Fruit fly (Drosophila melanogaster) whole organism, prepupa: ENCODE measurements around the gene CG8292.

Experiments
- Blimp-1 ChIP-seq: fragments of 200-800 bp; sonication (Bioruptor generic); optimal IDR thresholded peaks from 3 replicates; lab custom pipeline; 2017; ENCODE audit warnings: missing biosample characterization, missing genetic modification characterization, mild to moderate bottlenecking, moderate library complexity, missing genetic modification reagents
- CG15336 ChIP-seq: fragments of 200-800 bp; sonication (Bioruptor generic); IDR thresholded peaks from 2 replicates; pipeline ENCODE4 v1.3.6; 2022; ENCODE audit warnings: missing biosample characterization, missing genetic modification characterization
- CG1621 ChIP-seq: fragments of 200-800 bp; sonication (Bioruptor generic); optimal IDR thresholded peaks from 3 replicates; lab custom pipeline; 2018; ENCODE audit warnings: missing biosample characterization, mild to moderate bottlenecking, missing genetic modification characterization
- CG31627 ChIP-seq: fragments of 200-800 bp; sonication (Bioruptor generic); optimal IDR thresholded peaks from 3 replicates; lab custom pipeline; 2016; ENCODE audit warnings: missing biosample characterization, missing genetic modification characterization
- CG32006 ChIP-seq: fragments of 200-800 bp; sonication (Bioruptor generic); optimal IDR thresholded peaks from 3 replicates; lab custom pipeline; 2017; ENCODE audit warnings: missing biosample characterization, mild to moderate bottlenecking, missing genetic modification characterization
- CG6163 ChIP-seq: fragments of 200-800 bp; sonication (Bioruptor generic); IDR thresholded peaks from 3 replicates; pipeline ENCODE4 v1.3.6; 2022; ENCODE audit warnings: missing biosample characterization, missing genetic modification characterization
- CG6808 ChIP-seq: fragments of 200-800 bp; sonication (Bioruptor generic); optimal IDR thresholded peaks from 3 replicates; lab custom pipeline; 2017; ENCODE audit warnings: missing biosample characterization, missing genetic modification characterization, mild to moderate bottlenecking, moderate library complexity, missing genetic modification reagents
- CG6854 ChIP-seq: fragments of 200-800 bp; sonication (Bioruptor generic); optimal IDR thresholded peaks from 2 replicates; lab custom pipeline; 2017; ENCODE audit warnings: missing biosample characterization, mild to moderate bottlenecking, missing genetic modification characterization
- CG8119 ChIP-seq: fragments of 200-800 bp; sonication (Bioruptor generic); IDR thresholded peaks from 3 replicates; pipeline ENCODE4 v1.3.6; 2022; ENCODE audit warnings: missing biosample characterization, missing genetic modification characterization
- CG8319 ChIP-seq: fragments of 200-800 bp; sonication (Bioruptor generic); optimal IDR thresholded peaks from 3 replicates; lab custom pipeline; 2016; ENCODE audit warnings: missing biosample characterization, missing genetic modification characterization
- CG8632 ChIP-seq: fragments of 200-800 bp; sonication (Bioruptor generic); optimal IDR thresholded peaks from 3 replicates; lab custom pipeline; 2016; ENCODE audit warnings: missing biosample characterization, missing genetic modification characterization
- CG9139 ChIP-seq: fragments of 200-800 bp; sonication (Bioruptor generic); optimal IDR thresholded peaks from 3 replicates; lab custom pipeline; 2017; ENCODE audit warnings: missing biosample characterization, mild to moderate bottlenecking, missing genetic modification characterization
- Eip75B ChIP-seq: fragments of 200-800 bp; sonication (Bioruptor generic); optimal IDR thresholded peaks from 3 replicates; lab custom pipeline; 2016; ENCODE audit warnings: missing biosample characterization, missing genetic modification characterization
- Eip78C ChIP-seq: fragments of 200-800 bp; sonication (Bioruptor generic); peaks from one replicate; lab custom pipeline; 2016; ENCODE audit warnings: missing biosample characterization, missing genetic modification characterization
- Ets21C ChIP-seq: fragments of 200-800 bp; sonication (Bioruptor generic); optimal IDR thresholded peaks from 3 replicates; lab custom pipeline; 2016; ENCODE audit warnings: missing biosample characterization, missing genetic modification characterization
- Ets96B ChIP-seq: fragments of 200-800 bp; optimal IDR thresholded peaks from 2 replicates; lab custom pipeline; 2019; ENCODE audit warnings: missing biosample characterization, mild to moderate bottlenecking, missing genetic modification characterization, moderate library complexity
- Gug ChIP-seq: fragments of 200-800 bp; sonication (Bioruptor generic); IDR thresholded peaks from 2 replicates; pipeline ENCODE4 v1.3.6; 2022; ENCODE audit warnings: missing biosample characterization, missing genetic modification characterization
- Hr38 ChIP-seq: sonication (Bioruptor generic); optimal IDR thresholded peaks from 2 replicates; lab custom pipeline; 2016; ENCODE audit warnings: missing biosample characterization, missing genetic modification characterization
- Hr4 ChIP-seq: fragments of 200-800 bp; sonication (Bioruptor generic); optimal IDR thresholded peaks from 3 replicates; lab custom pipeline; 2016; ENCODE audit warnings: missing biosample characterization, missing genetic modification characterization
- Met ChIP-seq: fragments of 200-800 bp; sonication (Bioruptor generic); optimal IDR thresholded peaks from 3 replicates; lab custom pipeline; 2016; ENCODE audit warnings: missing biosample characterization, missing genetic modification characterization
- Sox14 ChIP-seq: fragments of 200-800 bp; sonication (Bioruptor generic); optimal IDR thresholded peaks from 3 replicates; lab custom pipeline; 2016; ENCODE audit warnings: missing biosample characterization, missing genetic modification characterization
- Sox15 ChIP-seq: fragments of 200-800 bp; sonication (Bioruptor generic); optimal IDR thresholded peaks from 3 replicates; lab custom pipeline; 2016; ENCODE audit warnings: missing biosample characterization, missing genetic modification characterization
- achi ChIP-seq: fragments of 200-800 bp; sonication (Bioruptor generic); optimal IDR thresholded peaks from 3 replicates; lab custom pipeline; 2016; ENCODE audit warnings: missing biosample characterization, missing genetic modification characterization
- acj6 ChIP-seq: fragments of 200-800 bp; sonication (Bioruptor generic); optimal IDR thresholded peaks from 3 replicates; lab custom pipeline; 2016; ENCODE audit warnings: missing biosample characterization, missing genetic modification characterization
- eg ChIP-seq: fragments of 200-800 bp; sonication (Bioruptor generic); IDR thresholded peaks from 3 replicates; pipeline ENCODE4 v1.3.6; 2022; ENCODE audit warnings: missing biosample characterization, missing genetic modification characterization
- fkh ChIP-seq: fragments of 200-800 bp; sonication (Bioruptor generic); optimal IDR thresholded peaks from 3 replicates; lab custom pipeline; 2017; ENCODE audit warnings: missing biosample characterization, mild to moderate bottlenecking, missing genetic modification characterization, moderate library complexity
- lz ChIP-seq: fragments of 200-800 bp; sonication (Bioruptor generic); optimal IDR thresholded peaks from 3 replicates; lab custom pipeline; 2016; ENCODE audit warnings: missing biosample characterization, missing genetic modification characterization
- net ChIP-seq: fragments of 200-800 bp; sonication (Bioruptor generic); optimal IDR thresholded peaks from 3 replicates; lab custom pipeline; 2016; ENCODE audit warnings: missing biosample characterization, missing genetic modification characterization
- pdm3 ChIP-seq: fragments of 200-800 bp; sonication (Bioruptor generic); optimal IDR thresholded peaks from 3 replicates; lab custom pipeline; 2016; ENCODE audit warnings: missing biosample characterization, missing genetic modification characterization
- salr ChIP-seq, 2 experiments: fragments of 200-800 bp; sonication (Bioruptor generic); optimal IDR thresholded peaks; 3 replicates each; lab custom pipeline; 2016 to 2018; ENCODE audit warnings: missing biosample characterization in 2 of 2, missing genetic modification characterization in 2 of 2, mild to moderate bottlenecking in 1 of 2
- ss ChIP-seq, 2 experiments: fragments of 200-800 bp; sonication (Bioruptor generic); optimal IDR thresholded peaks; 2 replicates in 1 of 2; 3 replicates in 1 of 2; lab custom pipeline; 2017 to 2018; ENCODE audit warnings: mild to moderate bottlenecking in 2 of 2, missing biosample characterization in 2 of 2, missing genetic modification characterization in 2 of 2, moderate library complexity in 1 of 2
- svp ChIP-seq: fragments of 200-800 bp; sonication (Bioruptor generic); peaks from one replicate; lab custom pipeline; 2016; ENCODE audit warnings: missing biosample characterization, missing genetic modification characterization
- topi ChIP-seq: fragments of 200-800 bp; sonication (Bioruptor generic); optimal IDR thresholded peaks from 3 replicates; lab custom pipeline; 2016; ENCODE audit warnings: missing biosample characterization, missing genetic modification characterization
- vri ChIP-seq: fragments of 200-800 bp; sonication (Bioruptor generic); optimal IDR thresholded peaks from 3 replicates; lab custom pipeline; 2016; ENCODE audit warnings: missing biosample characterization, mild to moderate bottlenecking, missing genetic modification characterization

CG8292 gene

DNA sequence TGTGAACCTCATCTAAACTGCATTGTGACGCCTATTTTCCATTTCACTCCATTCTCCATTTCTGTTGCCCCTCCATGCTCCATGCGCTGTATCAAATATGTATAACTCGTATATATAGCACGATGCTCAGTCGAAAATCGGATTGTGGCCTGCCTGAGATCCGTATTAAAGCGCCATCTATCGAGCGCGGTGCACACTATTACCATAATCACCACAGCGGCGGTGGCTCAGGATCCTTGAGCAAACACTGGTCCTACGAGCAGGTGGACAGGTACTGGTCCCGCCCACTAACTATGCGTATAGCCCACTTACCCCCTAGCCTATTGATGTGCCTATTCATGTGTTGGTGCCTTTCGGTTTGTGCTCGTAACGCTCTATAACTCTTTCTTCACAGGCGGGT, 32.8 kb downstream of the CG8292 start:
- TF ChIP-seq salr (GFP tag; optimal IDR thresholded peaks at IDR 0.05; lab: Kevin White, UChicago) (no peak), svp (GFP tag; lab: Kevin White, UChicago) (no peak), CG32006 (GFP tag; lab: Kevin White, UChicago) (no peak), Ets96B (no peak), Ets21C (no peak), CG6808 (GFP tag; lab: Kevin White, UChicago) (no peak)

DNA sequence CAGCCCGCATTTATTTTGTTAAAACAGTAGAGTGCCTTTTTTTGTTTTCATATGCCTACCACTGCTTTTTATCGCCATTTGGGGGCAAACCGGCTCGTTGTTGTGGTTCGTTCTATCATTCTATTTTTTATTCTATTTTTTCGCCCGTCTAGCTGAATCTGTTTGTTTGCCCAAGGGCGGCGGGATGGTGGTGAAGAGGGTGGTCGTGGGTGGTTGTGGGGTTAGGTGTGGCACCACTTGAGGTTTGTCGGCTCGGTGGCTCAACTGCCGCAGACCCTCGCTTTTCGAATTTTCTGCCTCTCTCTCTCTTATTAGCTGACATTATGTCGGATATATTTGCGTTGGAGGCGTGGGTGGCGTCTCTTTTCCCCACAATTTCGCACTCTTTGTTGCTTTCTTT, 46.3 kb downstream of the CG8292 start:
- TF ChIP-seq CG6163, result 0 out of 3 replicates have a peak, but pooled peaks have one; percentile 44
- peak; percentile 24 for TF ChIP-seq Sox14 (GFP tag; lab: Kevin White, UChicago)
- no peak for TF ChIP-seq Eip78C (GFP tag; lab: Kevin White, UChicago)
- TF ChIP-seq CG15336, result peak; percentile 23; the same call in 1 of the 2 replicates

DNA sequence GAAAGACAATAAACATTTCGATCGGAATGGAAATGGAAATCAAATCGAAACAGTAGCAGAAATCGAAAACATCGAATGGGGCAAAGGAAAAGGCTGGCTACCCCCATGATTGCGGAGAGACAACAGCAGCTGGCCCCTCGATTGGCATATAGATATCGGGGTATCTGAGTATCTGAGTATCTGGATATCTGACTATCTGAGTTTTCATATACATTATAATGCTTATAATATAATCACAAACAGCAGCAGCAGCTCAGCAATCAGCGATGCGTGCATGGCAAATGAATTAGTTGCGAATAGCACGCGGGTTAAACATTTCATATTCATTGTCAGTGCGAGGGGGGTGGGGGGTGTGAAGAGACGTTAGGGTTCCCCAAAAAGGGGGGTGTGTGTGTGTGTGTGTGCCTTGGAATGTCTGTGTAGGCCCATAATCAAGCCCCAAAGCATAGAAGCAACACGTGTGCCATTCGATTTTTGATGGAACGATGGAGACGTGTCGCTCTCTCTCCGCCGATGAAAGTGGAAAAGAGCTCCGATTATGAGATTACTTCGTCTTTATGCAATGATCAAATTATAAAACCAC, 47.1 kb downstream of the CG8292 start:
- TF ChIP-seq CG9139, result no peak
- no peak for TF ChIP-seq Eip75B
- no peak for TF ChIP-seq pdm3 (GFP tag; lab: Kevin White, UChicago)
- TF ChIP-seq CG31627 (GFP tag; lab: Kevin White, UChicago), result no peak
- TF ChIP-seq Eip78C (GFP tag; lab: Kevin White, UChicago), result no peak
- TF ChIP-seq CG1621, result no peak
- no peak for TF ChIP-seq ss (GFP tag; optimal IDR thresholded peaks at IDR 0.05; lab: Kevin White, UChicago)
- no peak for TF ChIP-seq svp (GFP tag; lab: Kevin White, UChicago)
- TF ChIP-seq Met, result no peak
- no peak for TF ChIP-seq Sox15 (GFP tag; lab: Kevin White, UChicago)
- TF ChIP-seq Hr38, result no peak
- no peak for TF ChIP-seq vri (GFP tag; lab: Kevin White, UChicago)
- no peak for TF ChIP-seq topi (GFP tag; lab: Kevin White, UChicago)
- TF ChIP-seq CG8319, result no peak
- TF ChIP-seq CG6854, result no peak
- TF ChIP-seq, all 60 proteins: peak for 0

DNA sequence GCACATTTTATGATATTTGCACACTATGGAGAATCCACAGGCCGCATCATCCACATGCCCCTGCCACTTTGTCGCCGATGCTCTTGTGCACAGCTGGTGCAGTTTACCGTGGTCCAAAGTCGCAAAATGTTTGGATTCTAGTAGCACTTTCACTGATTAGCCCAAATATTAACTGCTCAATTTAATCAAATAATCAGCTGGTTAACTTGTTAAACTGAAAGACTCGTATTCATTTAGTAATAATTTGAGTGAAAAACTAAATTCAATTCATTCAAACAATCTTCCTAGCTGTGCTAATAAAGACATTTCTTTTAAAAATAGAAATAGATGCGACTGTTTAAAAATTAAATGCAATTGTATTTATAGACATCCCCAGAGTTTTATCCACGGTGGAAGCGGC, 49.7 kb downstream of the CG8292 start:
- TF ChIP-seq fkh (GFP tag; lab: Kevin White, UChicago) (no peak), CG6163 (0 out of 3 replicates have a peak, but pooled peaks have one; percentile 35), achi (no peak), CG8632 (GFP tag; lab: Kevin White, UChicago) (no peak), pdm3 (GFP tag; lab: Kevin White, UChicago) (peak; percentile 16), Eip78C (GFP tag; lab: Kevin White, UChicago) (peak; percentile 56), lz (GFP tag; lab: Kevin White, UChicago) (no peak), acj6 (GFP tag; lab: Kevin White, UChicago) (no peak), CG8119 (GFP tag; lab: Robert Waterston, UW) (peak; percentile 38; the same call in 2 of the 3 replicates), CG32006 (GFP tag; lab: Kevin White, UChicago) (peak; percentile 64), Blimp-1 (GFP tag; lab: Kevin White, UChicago) (no peak), net (GFP tag; lab: Kevin White, UChicago) (peak; percentile 40), eg (peak; percentile 49; the same call in 2 of the 3 replicates), CG15336 (peak; percentile 47), topi (GFP tag; lab: Kevin White, UChicago) (no peak), Hr4 (GFP tag; lab: Kevin White, UChicago) (peak; percentile 53), Gug (GFP tag; lab: Robert Waterston, UW) (no peak)
